Fruit fly (Drosophila melanogaster) whole organism: ENCODE results near the gene CG6083.
"Not testable (repeated sequence)": the region's sequence is repeated elsewhere in the genome, so short reads cannot be mapped to it uniquely, and the experiment has no call there.

Experiments used
- CG8478 ChIP-seq: fragments of >200 bp; optimal IDR thresholded peaks from 2 replicates; lab custom pipeline; 2018; ENCODE audit warnings: inconsistent platforms
- Dll ChIP-seq: fragments of >200 bp; optimal IDR thresholded peaks from 2 replicates; lab custom pipeline; 2017
- EcR ChIP-seq, 2 experiments: fragments of >200 bp; optimal IDR thresholded peaks; 2 replicates each; lab custom pipeline; 2017; ENCODE audit warnings: missing biosample characterization in 2 of 2, missing genetic modification characterization in 2 of 2, missing genetic modification reagents in 2 of 2
- pan ChIP-seq: fragments of >200 bp; optimal IDR thresholded peaks from 2 replicates; lab custom pipeline; 2017
- psq ChIP-seq: fragments of >200 bp; optimal IDR thresholded peaks from 2 replicates; lab custom pipeline; 2017
- usp ChIP-seq: fragments of >200 bp; optimal IDR thresholded peaks from 2 replicates; lab custom pipeline; 2017; ENCODE audit warnings: missing biosample characterization, missing genetic modification characterization, mixed read lengths

- TF ChIP-seq psq (lab: Kevin White, UChicago); pan (lab: Kevin White, UChicago); EcR (GFP tag; optimal IDR thresholded peaks at IDR 0.05; lab: Kevin White, UChicago); CG8478 (lab: Kevin White, UChicago); Dll (lab: Kevin White, UChicago); usp (GFP tag; lab: Kevin White, UChicago): not testable (repeated sequence)
Observed at dm6 chr3L:11576944-11577343, 49.0 kb downstream of the CG6083 start, which contains the start of gene CG33489.
